Fruit fly (Drosophila melanogaster) whole organism, embryonic: ENCODE measurements around the gene CG17593.

ENCODE experiments used
- BEAF-32 ChIP-seq: fragments of 200-800 bp; sonication (Bioruptor generic); optimal IDR thresholded peaks from 3 replicates; lab custom pipeline; 2017; ENCODE audit warnings: missing biosample characterization, missing genetic modification characterization, mild to moderate bottlenecking, moderate library complexity, missing genetic modification reagents
- CG10267 ChIP-seq: fragments of 200-800 bp; sonication (Bioruptor generic); optimal IDR thresholded peaks from 2 replicates; lab custom pipeline; 2018; ENCODE audit warnings: missing biosample characterization, mild to moderate bottlenecking, missing genetic modification characterization, moderate library complexity
- CG14014 ChIP-seq: fragments of 200-800 bp; sonication (Bioruptor generic); IDR thresholded peaks from 2 replicates; pipeline ENCODE4 v1.3.6; 2022; ENCODE audit warnings: missing biosample characterization, missing genetic modification characterization
- CG1529 ChIP-seq: fragments of 200-800 bp; sonication (Bioruptor generic); optimal IDR thresholded peaks from 3 replicates; lab custom pipeline; 2018; ENCODE audit warnings: missing biosample characterization, missing genetic modification characterization
- CG15479 ChIP-seq: fragments of 200-800 bp; sonication (Bioruptor generic); optimal IDR thresholded peaks from 3 replicates; lab custom pipeline; 2019; ENCODE audit warnings: missing biosample characterization, mild to moderate bottlenecking, missing genetic modification characterization, moderate library complexity
- CG16779 ChIP-seq: fragments of 200-800 bp; sonication (Bioruptor generic); IDR thresholded peaks from 2 replicates; pipeline ENCODE4 v1.3.6; 2022; ENCODE audit warnings: missing biosample characterization, missing genetic modification characterization
- CG17612 ChIP-seq: fragments of 200-800 bp; sonication (Bioruptor generic); IDR thresholded peaks from 2 replicates; pipeline ENCODE4 v1.3.6; 2022; ENCODE audit warnings: missing biosample characterization, missing genetic modification characterization
- CG17802 ChIP-seq: fragments of 200-800 bp; sonication (Bioruptor generic); optimal IDR thresholded peaks from 2 replicates; lab custom pipeline; 2018; ENCODE audit warnings: missing biosample characterization, mild to moderate bottlenecking, missing genetic modification characterization, moderate library complexity
- CG17829 ChIP-seq: fragments of 200-800 bp; optimal IDR thresholded peaks from 2 replicates; lab custom pipeline; 2019; ENCODE audit warnings: missing biosample characterization, mild to moderate bottlenecking, missing genetic modification characterization, moderate library complexity
- CG30431 ChIP-seq: fragments of 200-800 bp; sonication (Bioruptor generic); optimal IDR thresholded peaks from 2 replicates; lab custom pipeline; 2017; ENCODE audit warnings: missing biosample characterization, missing genetic modification characterization
- CG3065 ChIP-seq: fragments of 200-800 bp; sonication (Bioruptor generic); optimal IDR thresholded peaks from 2 replicates; lab custom pipeline; 2016; ENCODE audit warnings: missing biosample characterization, missing genetic modification characterization
- CG3726 ChIP-seq: fragments of 200-800 bp; sonication (Bioruptor generic); IDR thresholded peaks from 3 replicates; pipeline ENCODE4, ENCODE4 v1.3.6; 2022; ENCODE audit warnings: missing biosample characterization, missing genetic modification characterization
- CG4360 ChIP-seq: fragments of 200-800 bp; sonication (Bioruptor generic); IDR thresholded peaks from 2 replicates; pipeline ENCODE4 v1.3.6; 2022; ENCODE audit warnings: missing biosample characterization, missing genetic modification characterization
- CG4424 ChIP-seq: fragments of 200-800 bp; sonication (Bioruptor generic); optimal IDR thresholded peaks from 3 replicates; lab custom pipeline; 2016; ENCODE audit warnings: missing biosample characterization, missing genetic modification characterization
- CG4617 ChIP-seq: fragments of 200-800 bp; sonication (Bioruptor generic); optimal IDR thresholded peaks from 3 replicates; lab custom pipeline; 2016; ENCODE audit warnings: missing biosample characterization, missing genetic modification characterization, borderline replicate concordance
- CG6791 ChIP-seq: fragments of 200-800 bp; sonication (Bioruptor generic); IDR thresholded peaks from 3 replicates; pipeline ENCODE4 v1.3.6; 2022; ENCODE audit warnings: missing biosample characterization, missing genetic modification characterization; ENCODE audit not compliant: partially characterized antibody
- CG7372 ChIP-seq: fragments of 200-800 bp; sonication (Bioruptor generic); IDR thresholded peaks from 2 replicates; pipeline ENCODE4 v1.3.6; 2022; ENCODE audit warnings: missing biosample characterization, missing genetic modification characterization
- CG7987 ChIP-seq: fragments of 200-800 bp; sonication (Bioruptor generic); optimal IDR thresholded peaks from 2 replicates; lab custom pipeline; 2018; ENCODE audit warnings: missing biosample characterization, mild to moderate bottlenecking, missing genetic modification characterization, moderate library complexity
- Fer1 ChIP-seq: fragments of 200-800 bp; sonication (Bioruptor generic); optimal IDR thresholded peaks from 2 replicates; lab custom pipeline; 2017; ENCODE audit warnings: missing biosample characterization, mild to moderate bottlenecking, missing genetic modification characterization
- GATAe ChIP-seq: fragments of 200-800 bp; sonication (Bioruptor generic); conservative IDR thresholded peaks from 2 replicates; pipeline ENCODE4 v1.3.6; 2022; ENCODE audit warnings: missing biosample characterization, missing genetic modification characterization
- Gug ChIP-seq: fragments of 200-800 bp; sonication (Bioruptor generic); IDR thresholded peaks from 4 replicates; pipeline ENCODE4 v1.3.6; 2022; ENCODE audit warnings: missing biosample characterization, missing genetic modification characterization
- H15 ChIP-seq: fragments of 200-800 bp; sonication (Bioruptor generic); IDR thresholded peaks from 3 replicates; pipeline ENCODE4 v1.3.6; 2022; ENCODE audit warnings: missing biosample characterization, missing genetic modification characterization
- Hand ChIP-seq: fragments of 200-800 bp; sonication (Bioruptor generic); optimal IDR thresholded peaks from 2 replicates; lab custom pipeline; 2017; ENCODE audit warnings: mild to moderate bottlenecking, missing biosample characterization, missing genetic modification reagents, missing genetic modification characterization
- Hr39 ChIP-seq: fragments of >200 bp; optimal IDR thresholded peaks from 2 replicates; lab custom pipeline; 2017
- Hsf ChIP-seq: fragments of 200-800 bp; sonication (Bioruptor generic); optimal IDR thresholded peaks from 3 replicates; lab custom pipeline; 2016; ENCODE audit warnings: missing biosample characterization, missing genetic modification characterization
- Lim3 ChIP-seq: fragments of 200-800 bp; sonication (Bioruptor generic); IDR thresholded peaks from 2 replicates; pipeline ENCODE4 v1.3.6; 2022; ENCODE audit warnings: missing biosample characterization, missing genetic modification characterization
- Meics ChIP-seq: fragments of 200-800 bp; sonication (Bioruptor generic); optimal IDR thresholded peaks from 2 replicates; lab custom pipeline; 2017; ENCODE audit warnings: missing biosample characterization, mild to moderate bottlenecking, missing genetic modification characterization
- Myb ChIP-seq: fragments of 200-800 bp; sonication (Bioruptor generic); optimal IDR thresholded peaks from 2 replicates; lab custom pipeline; 2016; ENCODE audit warnings: missing biosample characterization, missing genetic modification characterization
- Nf-YB ChIP-seq: fragments of 200-800 bp; sonication (Bioruptor generic); optimal IDR thresholded peaks from 3 replicates; lab custom pipeline; 2019; ENCODE audit warnings: missing biosample characterization, mild to moderate bottlenecking, missing genetic modification characterization, moderate library complexity
- Xrp1 ChIP-seq: fragments of 200-800 bp; sonication (Bioruptor generic); IDR thresholded peaks from 2 replicates; pipeline ENCODE4 v1.3.6; 2022; ENCODE audit warnings: missing biosample characterization, missing genetic modification characterization
- ato ChIP-seq: fragments of 200-800 bp; sonication (Bioruptor generic); IDR thresholded peaks from 2 replicates; pipeline ENCODE4 v1.3.6; 2022; ENCODE audit warnings: missing biosample characterization, missing genetic modification characterization; ENCODE audit not compliant: partially characterized antibody
- cas ChIP-seq: fragments of 200-800 bp; sonication (Bioruptor generic); IDR thresholded peaks from 2 replicates; pipeline ENCODE4 v1.3.6; 2022; ENCODE audit warnings: missing biosample characterization, missing genetic modification characterization
- cg ChIP-seq: fragments of 200-800 bp; sonication (Bioruptor generic); optimal IDR thresholded peaks from 3 replicates; lab custom pipeline; 2019; ENCODE audit warnings: missing biosample characterization, mild to moderate bottlenecking, missing genetic modification characterization, moderate library complexity
- chm ChIP-seq: fragments of 200-800 bp; sonication (Bioruptor generic); IDR thresholded peaks from 2 replicates; pipeline ENCODE4 v1.3.6; 2022; ENCODE audit warnings: missing biosample characterization, missing genetic modification characterization
- gsb-n ChIP-seq: fragments of 200-800 bp; sonication (Bioruptor generic); optimal IDR thresholded peaks from 3 replicates; lab custom pipeline; 2018; ENCODE audit warnings: missing biosample characterization, mild to moderate bottlenecking, missing genetic modification characterization
- lola ChIP-seq, 3 experiments: fragments of >200 bp in 2 of 3; fragments of 200-800 bp in 1 of 3; sonication (Bioruptor generic) in 1 of 3; optimal IDR thresholded peaks; 2 replicates each; lab custom pipeline; 2017 to 2019; ENCODE audit warnings: missing biosample characterization in 3 of 3, missing genetic modification characterization in 3 of 3, mild to moderate bottlenecking in 1 of 3, moderate library complexity in 1 of 3
- mam ChIP-seq: fragments of 200-800 bp; sonication (Bioruptor generic); optimal IDR thresholded peaks from 3 replicates; lab custom pipeline; 2016; ENCODE audit warnings: missing biosample characterization, missing genetic modification characterization
- pnt ChIP-seq: fragments of 200-800 bp; sonication (Bioruptor generic); optimal IDR thresholded peaks from 3 replicates; lab custom pipeline; 2016; ENCODE audit warnings: missing biosample characterization, missing genetic modification characterization
- row ChIP-seq: fragments of 200-800 bp; sonication (Bioruptor generic); IDR thresholded peaks from 3 replicates; pipeline ENCODE4 v1.3.6; 2022; ENCODE audit warnings: missing biosample characterization, missing genetic modification characterization
- sens ChIP-seq: fragments of 200-800 bp; sonication (Bioruptor generic); peaks from one replicate; lab custom pipeline; 2016; ENCODE audit warnings: missing biosample characterization, missing genetic modification characterization
- sens-2 ChIP-seq: fragments of 200-800 bp; sonication (Bioruptor generic); IDR thresholded peaks from 2 replicates; pipeline ENCODE4 v1.3.6; 2022; ENCODE audit warnings: missing biosample characterization, missing genetic modification characterization
- sim ChIP-seq: fragments of 200-800 bp; sonication (Bioruptor generic); IDR thresholded peaks from 2 replicates; pipeline ENCODE4 v1.3.6; 2022; ENCODE audit warnings: missing biosample characterization, missing genetic modification characterization
- sima ChIP-seq: fragments of 200-800 bp; sonication (Bioruptor generic); optimal IDR thresholded peaks from 2 replicates; lab custom pipeline; 2016; ENCODE audit warnings: missing biosample characterization, missing genetic modification characterization
- sisA ChIP-seq: fragments of 200-800 bp; sonication (Bioruptor generic); IDR thresholded peaks from 2 replicates; pipeline ENCODE4 v1.3.6; 2022; ENCODE audit warnings: missing biosample characterization, missing genetic modification characterization
- sna ChIP-seq: fragments of 200-800 bp; sonication (Bioruptor generic); IDR thresholded peaks from 2 replicates; pipeline ENCODE4 v1.3.6; 2022; ENCODE audit warnings: missing biosample characterization, missing genetic modification characterization; ENCODE audit not compliant: partially characterized antibody
- sqz ChIP-seq: fragments of 200-800 bp; sonication (Bioruptor generic); optimal IDR thresholded peaks from 3 replicates; lab custom pipeline; 2018; ENCODE audit warnings: missing biosample characterization, mild to moderate bottlenecking, missing genetic modification characterization
- sug ChIP-seq: fragments of 200-800 bp; optimal IDR thresholded peaks from 2 replicates; lab custom pipeline; 2019; ENCODE audit warnings: missing biosample characterization, mild to moderate bottlenecking, missing genetic modification characterization, moderate library complexity
- tna ChIP-seq: fragments of 200-800 bp; sonication (Bioruptor generic); IDR thresholded peaks from 2 replicates; pipeline ENCODE4 v1.3.6; 2022; ENCODE audit warnings: missing biosample characterization, missing genetic modification characterization; ENCODE audit not compliant: partially characterized antibody
- twi ChIP-seq: fragments of 200-800 bp; optimal IDR thresholded peaks from 2 replicates; lab custom pipeline; 2019; ENCODE audit warnings: missing biosample characterization, mild to moderate bottlenecking, missing genetic modification characterization, moderate library complexity
- wdn ChIP-seq: fragments of 200-800 bp; sonication (Bioruptor generic); IDR thresholded peaks from 2 replicates; pipeline ENCODE4 v1.3.6; 2022; ENCODE audit warnings: missing biosample characterization, missing genetic modification characterization
- zen ChIP-seq: fragments of 200-800 bp; sonication (Bioruptor generic); optimal IDR thresholded peaks from 3 replicates; lab custom pipeline; 2018; ENCODE audit warnings: missing biosample characterization, mild to moderate bottlenecking, missing genetic modification characterization, moderate library complexity
- zfh2 ChIP-seq: fragments of 200-800 bp; sonication (Bioruptor generic); optimal IDR thresholded peaks from 2 replicates; lab custom pipeline; 2016; ENCODE audit warnings: missing biosample characterization, missing genetic modification characterization

CG17593 gene

DNA sequence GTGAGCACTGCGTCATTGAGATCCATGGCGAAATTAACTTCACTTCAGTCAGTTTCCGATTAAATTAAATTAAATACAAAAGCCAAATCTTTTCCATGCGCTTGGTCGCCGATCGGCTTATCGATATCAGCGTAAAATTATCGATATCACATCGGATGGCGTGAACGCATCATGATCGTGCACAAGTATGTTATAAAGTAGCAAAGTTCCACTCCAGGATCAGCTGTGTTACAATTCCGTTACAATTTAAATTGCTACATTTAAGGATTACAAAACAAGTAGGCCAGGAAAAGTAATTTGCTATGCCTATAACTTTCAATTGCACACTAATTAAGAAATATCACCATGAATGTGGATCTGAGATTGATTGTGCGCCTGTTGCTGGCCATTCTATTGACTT, 44.8 kb upstream of the CG17593 start, which contains the start of the genes Pif1 and CG31776 (continued):
- TF ChIP-seq ato (GFP tag; lab: Robert Waterston, UW), result peak; percentile 79; the same call in 1 of the 2 replicates
- peak; percentile 68 for TF ChIP-seq sens (GFP tag; lab: Kevin White, UChicago)
- TF ChIP-seq lola (GFP tag; optimal IDR thresholded peaks at IDR 0.05; lab: Kevin White, UChicago), result no peak
- no peak for TF ChIP-seq Lim3 (GFP tag; lab: Robert Waterston, UW)
- no peak for TF ChIP-seq CG7372 (GFP tag; lab: Robert Waterston, UW)
- no peak for TF ChIP-seq twi (tag; lab: Kevin White, UChicago)
- no peak for TF ChIP-seq Hr39
- no peak for TF ChIP-seq CG16779
- TF ChIP-seq CG17612 (GFP tag; lab: Robert Waterston, UW), result no peak
- TF ChIP-seq sens-2 (GFP tag; lab: Robert Waterston, UW), result no peak
- no peak for TF ChIP-seq cg (GFP tag; lab: Kevin White, UChicago)
- peak; percentile 42 for TF ChIP-seq CG17829 (tag; lab: Kevin White, UChicago)
- TF ChIP-seq CG4360 (GFP tag; lab: Robert Waterston, UW), result no peak
- TF ChIP-seq BEAF-32 (GFP tag; lab: Kevin White, UChicago), result peak; percentile 92
- no peak for TF ChIP-seq GATAe (GFP tag; lab: Robert Waterston, UW)
- TF ChIP-seq CG4424, result no peak
- no peak for TF ChIP-seq CG7987 (GFP tag; lab: Kevin White, UChicago)
- TF ChIP-seq CG4617 (GFP tag; lab: Kevin White, UChicago), result no peak
- TF ChIP-seq sim, result no peak
- TF ChIP-seq CG3065, result no peak
- peak; percentile 73 for TF ChIP-seq sna (GFP tag; lab: Robert Waterston, UW)
- TF ChIP-seq zfh2 (GFP tag; lab: Kevin White, UChicago), result no peak
- no peak for TF ChIP-seq mam (GFP tag; lab: Kevin White, UChicago)
- no peak for TF ChIP-seq Gug
- peak; percentile 73 for TF ChIP-seq tna
- no peak for TF ChIP-seq CG14014 (GFP tag; lab: Robert Waterston, UW)
- TF ChIP-seq chm (GFP tag; lab: Robert Waterston, UW), result no peak
- no peak for TF ChIP-seq CG15479 (GFP tag; lab: Kevin White, UChicago)
- TF ChIP-seq CG6791, result peak; percentile 92
- TF ChIP-seq Fer1, result no peak
- TF ChIP-seq wdn (GFP tag; lab: Robert Waterston, UW), result no peak
- no peak for TF ChIP-seq Meics (GFP tag; lab: Kevin White, UChicago)
- TF ChIP-seq Myb (GFP tag; lab: Kevin White, UChicago), result peak; percentile 99
- peak; percentile 37 for TF ChIP-seq zen (tag; lab: Kevin White, UChicago)
- peak; percentile 21; the same call in 1 of the 3 replicates for TF ChIP-seq row
- TF ChIP-seq sqz (GFP tag; lab: Kevin White, UChicago), result no peak
- no peak for TF ChIP-seq CG30431 (GFP tag; lab: Kevin White, UChicago)
- TF ChIP-seq pnt (GFP tag; lab: Kevin White, UChicago), result no peak
- TF ChIP-seq Hand (GFP tag; lab: Kevin White, UChicago), result no peak
- peak; percentile 12 for TF ChIP-seq sug (tag; lab: Kevin White, UChicago)
- peak; percentile 95 for TF ChIP-seq CG17802 (tag; lab: Kevin White, UChicago)
- no peak for TF ChIP-seq CG3726
- no peak for TF ChIP-seq H15 (GFP tag; lab: Robert Waterston, UW)
- no peak for TF ChIP-seq sima (GFP tag; lab: Kevin White, UChicago)
- TF ChIP-seq sisA (GFP tag; lab: Robert Waterston, UW), result no peak
- TF ChIP-seq CG1529 (GFP tag; lab: Kevin White, UChicago), result no peak
- TF ChIP-seq gsb-n (tag; lab: Kevin White, UChicago), result no peak
- TF ChIP-seq Nf-YB (GFP tag; lab: Kevin White, UChicago), result no peak
- TF ChIP-seq cas (GFP tag; lab: Robert Waterston, UW), result no peak
- TF ChIP-seq CG10267 (tag; lab: Kevin White, UChicago), result peak; percentile 53
- no peak for TF ChIP-seq Hsf
- TF ChIP-seq Xrp1 (GFP tag; lab: Robert Waterston, UW), result no peak
